Fruit fly (Drosophila melanogaster): ENCODE results near the gene dati.
A peak's percentile ranks its signal among the peaks of the same experiment; 100 is the strongest.

Gene dati

dm6 chr4:423338-423737 lies 27.9 kb upstream of the dati start:
- TF ChIP-seq CrebA (GFP tag; optimal IDR thresholded peaks at IDR 0.05; ENCODE audit: borderline replicate concordance) (no peak), brk (GFP tag; optimal IDR thresholded peaks at IDR 0.05) (no peak)

- no peak for TF ChIP-seq Vsx2 (GFP tag; optimal IDR thresholded peaks at IDR 0.05; ENCODE audit: partially characterized antibody)
- TF ChIP-seq Dif (GFP tag; optimal IDR thresholded peaks at IDR 0.05; ENCODE audit: partially characterized antibody): no peak
These were observed 26.4 kb upstream of the dati start for dm6 chr4:421772-422171.

dm6 chr4:421025-421424 lies 25.6 kb upstream of the dati start:
- TF ChIP-seq tai (GFP tag; optimal IDR thresholded peaks at IDR 0.05) (no peak), Dfd (GFP tag; optimal IDR thresholded peaks at IDR 0.05) (peak; percentile 52)

- TF ChIP-seq CG9705 (GFP tag; optimal IDR thresholded peaks at IDR 0.05) (no peak), Myc (optimal IDR thresholded peaks at IDR 0.05) (no peak), OdsH (GFP tag; optimal IDR thresholded peaks at IDR 0.05) (no peak), sv (GFP tag; optimal IDR thresholded peaks at IDR 0.05) (no peak), CrebA (GFP tag; optimal IDR thresholded peaks at IDR 0.05; ENCODE audit: borderline replicate concordance) (no peak), Hnf4 (GFP tag; optimal IDR thresholded peaks at IDR 0.05) (no peak), Vsx2 (GFP tag; optimal IDR thresholded peaks at IDR 0.05; ENCODE audit: partially characterized antibody) (no peak)
These were observed 23.3 kb upstream of the dati start for dm6 chr4:418701-419100.

- TF ChIP-seq sage (GFP tag; optimal IDR thresholded peaks at IDR 0.05) (no peak), Myc (optimal IDR thresholded peaks at IDR 0.05) (no peak), tai (GFP tag; optimal IDR thresholded peaks at IDR 0.05) (peak; percentile 17), psq (GFP tag; optimal IDR thresholded peaks at IDR 0.05) (no peak), fru (GFP tag; optimal IDR thresholded peaks at IDR 0.05) (peak; percentile 17)
These were observed 20.9 kb upstream of the dati start for dm6 chr4:416288-416687.

dm6 chr4:415428-415911 lies 20.1 kb upstream of the dati start:
- TF ChIP-seq Myc (optimal IDR thresholded peaks at IDR 0.05) (peak; percentile 73), N (GFP tag; optimal IDR thresholded peaks at IDR 0.05) (peak; percentile 67)

- TF ChIP-seq br (GFP tag; optimal IDR thresholded peaks at IDR 0.05) (no peak), Hr78 (GFP tag; optimal IDR thresholded peaks at IDR 0.05) (no peak), usp (GFP tag; optimal IDR thresholded peaks at IDR 0.05) (no peak), fru (GFP tag; optimal IDR thresholded peaks at IDR 0.05) (no peak), rgr (GFP tag; optimal IDR thresholded peaks at IDR 0.05) (no peak), Sp1 (GFP tag; optimal IDR thresholded peaks at IDR 0.05) (no peak), lola (GFP tag; optimal IDR thresholded peaks at IDR 0.05) (no peak), OdsH (GFP tag; optimal IDR thresholded peaks at IDR 0.05) (no peak), h (GFP tag; optimal IDR thresholded peaks at IDR 0.05) (no peak), ey (GFP tag; optimal IDR thresholded peaks at IDR 0.05) (no peak), dl (GFP tag; optimal IDR thresholded peaks at IDR 0.05; ENCODE audit: insufficient read depth in 1 of 2, partially characterized antibody in 2 of 2) (no peak), sage (GFP tag; optimal IDR thresholded peaks at IDR 0.05) (no peak)
These were observed 16.1 kb upstream of the dati start for dm6 chr4:411513-411912.

dm6 chr4:406843-407242 lies 11.4 kb upstream of the dati start:
- TF ChIP-seq br (GFP tag; optimal IDR thresholded peaks at IDR 0.05) (no peak), Hnf4 (GFP tag; optimal IDR thresholded peaks at IDR 0.05) (peak; percentile 31), foxo (GFP tag; optimal IDR thresholded peaks at IDR 0.05) (peak in 1 of 2 experiments; percentile 15), rgr (GFP tag; optimal IDR thresholded peaks at IDR 0.05) (peak; percentile 42), tai (GFP tag; optimal IDR thresholded peaks at IDR 0.05) (peak; percentile 55), lola (GFP tag; optimal IDR thresholded peaks at IDR 0.05) (no peak), fru (GFP tag; optimal IDR thresholded peaks at IDR 0.05) (peak; percentile 24), Hr83 (GFP tag; optimal IDR thresholded peaks at IDR 0.05; ENCODE audit: poor library complexity, severe bottlenecking) (peak; percentile 29), sage (GFP tag; optimal IDR thresholded peaks at IDR 0.05) (no peak), sv (GFP tag; optimal IDR thresholded peaks at IDR 0.05) (peak; percentile 26), h (GFP tag; optimal IDR thresholded peaks at IDR 0.05) (peak; percentile 9), jim (GFP tag; optimal IDR thresholded peaks at IDR 0.05) (no peak), brk (GFP tag; optimal IDR thresholded peaks at IDR 0.05) (peak; percentile 25), Vsx2 (GFP tag; optimal IDR thresholded peaks at IDR 0.05; ENCODE audit: partially characterized antibody) (peak; percentile 43), ey (GFP tag; optimal IDR thresholded peaks at IDR 0.05) (no peak), CG32264 (GFP tag; optimal IDR thresholded peaks at IDR 0.05) (no peak), OdsH (GFP tag; optimal IDR thresholded peaks at IDR 0.05) (peak; percentile 25), Myc (optimal IDR thresholded peaks at IDR 0.05) (peak; percentile 62), Dfd (GFP tag; optimal IDR thresholded peaks at IDR 0.05) (no peak)
